Worm (Caenorhabditis elegans): ENCODE results near the gene F14D12.1.

- TF ChIP-seq ets-7 (tag; optimal IDR thresholded peaks at IDR 0.05) (no peak), ama-1 (optimal IDR thresholded peaks at IDR 0.05) (no peak), ceh-36 (tag; optimal IDR thresholded peaks at IDR 0.05) (no peak), hmbx-1 (tag; optimal IDR thresholded peaks at IDR 0.05) (no peak), tbx-11 (GFP tag; IDR thresholded peaks at IDR 0.05) (no peak)
Observed at ce11 chrX:5621793-5622192, 18.2 kb downstream of the F14D12.1 start.
